Fruit fly (Drosophila melanogaster) whole organism, embryonic: ENCODE results near the gene Ilp1.

Experiments
- Bgb ChIP-seq: fragments of 200-800 bp; sonication (Bioruptor generic); IDR thresholded peaks from 2 replicates; pipeline ENCODE4 v1.3.6; 2022; ENCODE audit warnings: missing biosample characterization, missing genetic modification characterization; ENCODE audit not compliant: partially characterized antibody
- CG16779 ChIP-seq: fragments of 200-800 bp; sonication (Bioruptor generic); IDR thresholded peaks from 2 replicates; pipeline ENCODE4 v1.3.6; 2022; ENCODE audit warnings: missing biosample characterization, missing genetic modification characterization
- CG2678 ChIP-seq: fragments of 200-800 bp; sonication (Bioruptor generic); optimal IDR thresholded peaks from 3 replicates; lab custom pipeline; 2019; ENCODE audit warnings: missing biosample characterization, mild to moderate bottlenecking, missing genetic modification characterization, moderate library complexity
- dm ChIP-seq: fragments of 200-800 bp; sonication (Bioruptor generic); optimal IDR thresholded peaks from 3 replicates; lab custom pipeline; 2016; ENCODE audit warnings: missing biosample characterization, missing genetic modification characterization
- stwl ChIP-seq: fragments of 200-800 bp; sonication (Bioruptor generic); optimal IDR thresholded peaks from 3 replicates; lab custom pipeline; 2018; ENCODE audit warnings: missing biosample characterization, mild to moderate bottlenecking, missing genetic modification characterization, moderate library complexity
- tll ChIP-seq, 2 experiments: fragments of 200-800 bp in 1 of 2; fragments of >200 bp in 1 of 2; sonication (Bioruptor generic) in 1 of 2; optimal IDR thresholded peaks; 2 replicates each; lab custom pipeline; 2017 to 2019; ENCODE audit warnings: missing biosample characterization in 2 of 2, missing genetic modification characterization in 2 of 2, mild to moderate bottlenecking in 1 of 2, moderate library complexity in 1 of 2

dm6 chr3L:9760151-9760749 is 38.0 kb upstream of the Ilp1 start, which contains the start of gene CG42268:
- TF ChIP-seq CG2678 (tag; lab: Kevin White, UChicago) (no peak), CG16779 (GFP tag; lab: Robert Waterston, UW) (no peak), stwl (tag; lab: Kevin White, UChicago) (no peak), Bgb (no peak), tll (GFP tag; optimal IDR thresholded peaks at IDR 0.05; lab: Kevin White, UChicago) (no peak), dm (GFP tag; lab: Kevin White, UChicago) (no peak)
